Worm (Caenorhabditis elegans) whole organism, early embryonic: Measurements from ENCODE around the gene K01A2.6.

Experiments used
- B0310.2 ChIP-seq: sonication (generic microtip); optimal IDR thresholded peaks from 2 replicates; lab custom pipeline; 2016; ENCODE audit warnings: mild to moderate bottlenecking, missing genetic modification characterization, missing compliant biosample characterization
- ceh-13 ChIP-seq: fragments of 200-800 bp; sonication (Bioruptor generic); optimal IDR thresholded peaks from 2 replicates; lab custom pipeline; 2018; ENCODE audit warnings: mild to moderate bottlenecking, missing genetic modification characterization, missing compliant biosample characterization
- hnd-1 ChIP-seq: sonication (generic microtip); optimal IDR thresholded peaks from 2 replicates; lab custom pipeline; 2016; ENCODE audit warnings: missing genetic modification characterization, missing compliant biosample characterization

ce11 chrII:349749-350148 lies 50.0 kb downstream of the K01A2.6 start:
- TF ChIP-seq hnd-1 (tag; lab: Kevin White, UChicago), result no peak
- TF ChIP-seq ceh-13 (GFP tag; lab: Kevin White, UChicago), result no peak
- no peak for TF ChIP-seq B0310.2
